Fruit fly (Drosophila melanogaster) whole organism, embryonic: ENCODE results near the gene Nf-YC.

Source experiments
- ATbp ChIP-seq: fragments of 200-800 bp; sonication (Bioruptor generic); optimal IDR thresholded peaks from 2 replicates; lab custom pipeline; 2017; ENCODE audit warnings: missing biosample characterization, mild to moderate bottlenecking, missing genetic modification characterization, missing genetic modification reagents
- Bdp1 ChIP-seq: fragments of 200-800 bp; sonication (Bioruptor generic); optimal IDR thresholded peaks from 3 replicates; lab custom pipeline; 2016; ENCODE audit warnings: missing biosample characterization, missing genetic modification characterization
- BtbVII ChIP-seq: fragments of 200-800 bp; sonication (Bioruptor generic); optimal IDR thresholded peaks from 3 replicates; lab custom pipeline; 2017; ENCODE audit warnings: missing biosample characterization, mild to moderate bottlenecking, missing genetic modification characterization
- CG10274 ChIP-seq: fragments of 200-800 bp; sonication (Bioruptor generic); optimal IDR thresholded peaks from 3 replicates; lab custom pipeline; 2017; ENCODE audit warnings: missing biosample characterization, mild to moderate bottlenecking, missing genetic modification characterization
- CG10431 ChIP-seq: fragments of 200-800 bp; sonication (Bioruptor generic); optimal IDR thresholded peaks from 3 replicates; lab custom pipeline; 2018; ENCODE audit warnings: missing biosample characterization, mild to moderate bottlenecking, missing genetic modification characterization
- CG11560 ChIP-seq: fragments of 200-800 bp; sonication (Bioruptor generic); IDR thresholded peaks from 3 replicates; pipeline ENCODE4 v1.3.6; 2022; ENCODE audit warnings: missing biosample characterization, missing genetic modification characterization
- CG12104 ChIP-seq: fragments of 200-800 bp; sonication (Bioruptor generic); optimal IDR thresholded peaks from 3 replicates; lab custom pipeline; 2016; ENCODE audit warnings: missing biosample characterization, missing genetic modification characterization
- CG12391 ChIP-seq: fragments of 200-800 bp; sonication (Bioruptor generic); optimal IDR thresholded peaks from 3 replicates; lab custom pipeline; 2018; ENCODE audit warnings: missing biosample characterization, mild to moderate bottlenecking, missing genetic modification characterization, moderate library complexity
- CG13287 ChIP-seq: fragments of 200-800 bp; sonication (Bioruptor generic); IDR thresholded peaks from 2 replicates; pipeline ENCODE4 v1.3.6; 2022; ENCODE audit warnings: missing biosample characterization, missing genetic modification characterization; ENCODE audit not compliant: partially characterized antibody
- CG1603 ChIP-seq: fragments of 200-800 bp; sonication (Bioruptor generic); optimal IDR thresholded peaks from 2 replicates; lab custom pipeline; 2019; ENCODE audit warnings: missing biosample characterization, mild to moderate bottlenecking, missing genetic modification characterization, moderate library complexity
- CG16863 ChIP-seq: fragments of 200-800 bp; sonication (Bioruptor generic); optimal IDR thresholded peaks from 3 replicates; lab custom pipeline; 2016; ENCODE audit warnings: missing biosample characterization, missing genetic modification characterization
- CG17385 ChIP-seq: fragments of 200-800 bp; sonication (Bioruptor generic); optimal IDR thresholded peaks from 3 replicates; lab custom pipeline; 2018; ENCODE audit warnings: missing biosample characterization, mild to moderate bottlenecking, missing genetic modification characterization
- CG17829 ChIP-seq: fragments of 200-800 bp; optimal IDR thresholded peaks from 2 replicates; lab custom pipeline; 2019; ENCODE audit warnings: missing biosample characterization, mild to moderate bottlenecking, missing genetic modification characterization, moderate library complexity
- CG2129 ChIP-seq: fragments of 200-800 bp; sonication (Bioruptor generic); IDR thresholded peaks from 2 replicates; pipeline ENCODE4 v1.3.6; 2022; ENCODE audit warnings: missing biosample characterization, missing genetic modification characterization; ENCODE audit not compliant: partially characterized antibody
- CG30431 ChIP-seq: fragments of 200-800 bp; sonication (Bioruptor generic); optimal IDR thresholded peaks from 2 replicates; lab custom pipeline; 2017; ENCODE audit warnings: missing biosample characterization, missing genetic modification characterization
- CG3065 ChIP-seq: fragments of 200-800 bp; sonication (Bioruptor generic); optimal IDR thresholded peaks from 2 replicates; lab custom pipeline; 2016; ENCODE audit warnings: missing biosample characterization, missing genetic modification characterization
- CG31441 ChIP-seq: fragments of 200-800 bp; sonication (Bioruptor generic); IDR thresholded peaks from 2 replicates; pipeline ENCODE4 v1.3.6; 2022; ENCODE audit warnings: missing biosample characterization, missing genetic modification characterization
- CG32772 ChIP-seq: fragments of 200-800 bp; sonication (Bioruptor generic); IDR thresholded peaks from 2 replicates; pipeline ENCODE4 v1.3.6; 2022; ENCODE audit warnings: missing biosample characterization, missing genetic modification characterization
- CG4404 ChIP-seq: fragments of 200-800 bp; sonication (Bioruptor generic); IDR thresholded peaks from 2 replicates; pipeline ENCODE4 v1.3.6; 2022; ENCODE audit warnings: missing biosample characterization, missing genetic modification characterization
- CG6175 ChIP-seq: fragments of 200-800 bp; sonication (Bioruptor generic); IDR thresholded peaks from 3 replicates; pipeline ENCODE4 v1.3.6; 2022; ENCODE audit warnings: missing biosample characterization, missing genetic modification characterization
- CG6683 ChIP-seq: fragments of 200-800 bp; sonication (Bioruptor generic); optimal IDR thresholded peaks from 2 replicates; lab custom pipeline; 2017; ENCODE audit warnings: missing biosample characterization, mild to moderate bottlenecking, missing genetic modification characterization, missing genetic modification reagents
- CG6689 ChIP-seq: fragments of 200-800 bp; sonication (Bioruptor generic); IDR thresholded peaks from 2 replicates; pipeline ENCODE4 v1.3.6; 2022; ENCODE audit warnings: missing biosample characterization, missing genetic modification characterization
- CG7963 ChIP-seq: fragments of 200-800 bp; sonication (Bioruptor generic); IDR thresholded peaks from 3 replicates; pipeline ENCODE4 v1.3.6; 2022; ENCODE audit warnings: missing biosample characterization, missing genetic modification characterization; ENCODE audit not compliant: partially characterized antibody
- CG8089 ChIP-seq: fragments of 200-800 bp; sonication (Bioruptor generic); optimal IDR thresholded peaks from 3 replicates; lab custom pipeline; 2016; ENCODE audit warnings: missing biosample characterization, missing genetic modification characterization
- CG8944 ChIP-seq: fragments of 200-800 bp; sonication (Bioruptor generic); optimal IDR thresholded peaks from 3 replicates; lab custom pipeline; 2016; ENCODE audit warnings: missing biosample characterization, missing genetic modification characterization
- CG9932 ChIP-seq: fragments of 200-800 bp; sonication (Bioruptor generic); IDR thresholded peaks from 2 replicates; pipeline ENCODE4 v1.3.6; 2022; ENCODE audit warnings: missing biosample characterization, missing genetic modification characterization
- D19A ChIP-seq: fragments of 200-800 bp; optimal IDR thresholded peaks from 3 replicates; lab custom pipeline; 2019; ENCODE audit warnings: missing biosample characterization, mild to moderate bottlenecking, missing genetic modification characterization, moderate library complexity
- Dref ChIP-seq: fragments of 200-800 bp; sonication (Bioruptor generic); IDR thresholded peaks from 2 replicates; pipeline ENCODE4 v1.3.6; 2022; ENCODE audit warnings: missing biosample characterization, missing genetic modification characterization
- E2f1 ChIP-seq: fragments of 200-800 bp; sonication (Bioruptor generic); IDR thresholded peaks from 2 replicates; pipeline ENCODE4 v1.3.6; 2022; ENCODE audit warnings: missing biosample characterization, missing genetic modification characterization
- Fer3 ChIP-seq: fragments of 200-800 bp; sonication (Bioruptor generic); optimal IDR thresholded peaks from 2 replicates; lab custom pipeline; 2018; ENCODE audit warnings: missing biosample characterization, mild to moderate bottlenecking, missing genetic modification characterization, moderate library complexity
- HHEX ChIP-seq: fragments of 200-800 bp; sonication (Bioruptor generic); optimal IDR thresholded peaks from 3 replicates; lab custom pipeline; 2017; ENCODE audit warnings: missing biosample characterization, mild to moderate bottlenecking, missing genetic modification characterization, missing genetic modification reagents
- Mad ChIP-seq: fragments of 200-800 bp; sonication (Bioruptor generic); optimal IDR thresholded peaks from 2 replicates; lab custom pipeline; 2016; ENCODE audit warnings: missing biosample characterization, missing genetic modification characterization
- Neu2 ChIP-seq: fragments of 200-800 bp; sonication (Bioruptor generic); optimal IDR thresholded peaks from 3 replicates; lab custom pipeline; 2016; ENCODE audit warnings: missing biosample characterization, missing genetic modification characterization, borderline replicate concordance
- Nf-YB ChIP-seq: fragments of 200-800 bp; sonication (Bioruptor generic); optimal IDR thresholded peaks from 3 replicates; lab custom pipeline; 2019; ENCODE audit warnings: missing biosample characterization, mild to moderate bottlenecking, missing genetic modification characterization, moderate library complexity
- Xbp1 ChIP-seq: fragments of 200-800 bp; sonication (Bioruptor generic); optimal IDR thresholded peaks from 3 replicates; lab custom pipeline; 2016; ENCODE audit warnings: missing biosample characterization, mild to moderate bottlenecking, missing genetic modification characterization
- YL-1 ChIP-seq: fragments of 200-800 bp; sonication (Bioruptor generic); optimal IDR thresholded peaks from 3 replicates; lab custom pipeline; 2017; ENCODE audit warnings: missing biosample characterization, mild to moderate bottlenecking, missing genetic modification characterization
- ash1 ChIP-seq: fragments of 200-800 bp; sonication (Bioruptor generic); optimal IDR thresholded peaks from 2 replicates; lab custom pipeline; 2018; ENCODE audit warnings: missing biosample characterization, mild to moderate bottlenecking, missing genetic modification characterization
- az2 ChIP-seq: fragments of 200-800 bp; sonication (Bioruptor generic); optimal IDR thresholded peaks from 3 replicates; lab custom pipeline; 2016; ENCODE audit warnings: missing biosample characterization, missing genetic modification characterization
- bcd ChIP-seq: fragments of 200-800 bp; sonication (Bioruptor generic); optimal IDR thresholded peaks from 2 replicates; lab custom pipeline; 2017; ENCODE audit warnings: missing biosample characterization, mild to moderate bottlenecking, missing genetic modification characterization
- bsh ChIP-seq, 2 experiments: fragments of 200-800 bp; sonication (Bioruptor generic); optimal IDR thresholded peaks; 2 replicates each; lab custom pipeline; 2017 to 2018; ENCODE audit warnings: mild to moderate bottlenecking in 2 of 2, missing biosample characterization in 2 of 2, missing genetic modification characterization in 2 of 2, moderate library complexity in 1 of 2
- en ChIP-seq: fragments of 200-800 bp; sonication (Bioruptor generic); optimal IDR thresholded peaks from 2 replicates; lab custom pipeline; 2016; ENCODE audit warnings: missing biosample characterization, missing genetic modification characterization
- gcm ChIP-seq: fragments of 200-800 bp; sonication (Bioruptor generic); optimal IDR thresholded peaks from 2 replicates; lab custom pipeline; 2019; ENCODE audit warnings: missing biosample characterization, mild to moderate bottlenecking, missing genetic modification characterization, moderate library complexity
- hkb ChIP-seq, 2 experiments: fragments of 200-800 bp in 1 of 2; fragments of >200 bp in 1 of 2; sonication (Bioruptor generic) in 1 of 2; IDR thresholded peaks in 1 of 2; optimal IDR thresholded peaks in 1 of 2; 2 replicates each; pipeline versions ENCODE4 v1.3.6 to Lab custom; 2017 to 2022; ENCODE audit warnings: missing biosample characterization in 1 of 2, missing genetic modification characterization in 1 of 2
- kah ChIP-seq: fragments of 200-800 bp; sonication (Bioruptor generic); optimal IDR thresholded peaks from 2 replicates; lab custom pipeline; 2018; ENCODE audit warnings: missing biosample characterization, mild to moderate bottlenecking, missing genetic modification characterization
- nerfin-2 ChIP-seq: fragments of 200-800 bp; sonication (Bioruptor generic); IDR thresholded peaks from 2 replicates; pipeline ENCODE4 v1.3.6; 2022; ENCODE audit warnings: missing biosample characterization, missing genetic modification characterization; ENCODE audit not compliant: partially characterized antibody
- sna ChIP-seq: fragments of 200-800 bp; sonication (Bioruptor generic); IDR thresholded peaks from 2 replicates; pipeline ENCODE4 v1.3.6; 2022; ENCODE audit warnings: missing biosample characterization, missing genetic modification characterization; ENCODE audit not compliant: partially characterized antibody
- tio ChIP-seq: fragments of 200-800 bp; sonication (Bioruptor generic); optimal IDR thresholded peaks from 2 replicates; lab custom pipeline; 2017; ENCODE audit warnings: missing biosample characterization, missing genetic modification characterization, inconsistent platforms
- tx ChIP-seq: fragments of 200-800 bp; sonication (Bioruptor generic); optimal IDR thresholded peaks from 2 replicates; lab custom pipeline; 2016; ENCODE audit warnings: missing biosample characterization, missing genetic modification characterization
- wdn ChIP-seq: fragments of 200-800 bp; sonication (Bioruptor generic); IDR thresholded peaks from 2 replicates; pipeline ENCODE4 v1.3.6; 2022; ENCODE audit warnings: missing biosample characterization, missing genetic modification characterization
- zf30C ChIP-seq: fragments of 200-800 bp; sonication (Bioruptor generic); optimal IDR thresholded peaks from 3 replicates; lab custom pipeline; 2018; ENCODE audit warnings: missing biosample characterization, mild to moderate bottlenecking, missing genetic modification characterization

The Nf-YC gene

DNA sequence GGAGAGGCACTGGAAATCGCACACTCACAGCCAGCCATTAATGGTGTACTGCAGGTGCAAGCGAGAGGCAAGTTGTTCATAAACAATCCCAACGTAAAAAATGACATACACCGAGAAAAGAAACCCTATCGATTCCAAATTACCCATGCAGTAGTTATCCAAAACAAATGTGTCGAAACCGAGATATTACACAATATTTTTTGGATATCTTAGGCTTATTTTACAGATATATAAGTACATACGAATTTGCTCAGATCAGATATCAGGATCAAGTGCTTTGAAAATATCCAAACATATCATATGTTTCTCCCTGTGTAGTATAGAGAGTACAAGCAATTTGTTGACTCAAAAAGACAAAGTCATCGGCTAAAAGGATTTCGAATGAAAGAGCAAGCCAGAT lies 43.3 kb downstream of the Nf-YC start:
- no peak for TF ChIP-seq ash1 (GFP tag; lab: Kevin White, UChicago)
- peak; percentile 78 for TF ChIP-seq zf30C
- no peak for TF ChIP-seq Neu2
- no peak for TF ChIP-seq Dref (GFP tag; lab: Robert Waterston, UW)
- no peak for TF ChIP-seq wdn (GFP tag; lab: Robert Waterston, UW)
- TF ChIP-seq Xbp1 (GFP tag; lab: Kevin White, UChicago), result no peak
- TF ChIP-seq CG17385 (GFP tag; lab: Kevin White, UChicago), result no peak
- no peak for TF ChIP-seq CG6175
- TF ChIP-seq CG13287 (GFP tag; lab: Robert Waterston, UW), result no peak
- TF ChIP-seq tio (GFP tag; lab: Kevin White, UChicago), result no peak
- no peak for TF ChIP-seq sna (GFP tag; lab: Robert Waterston, UW)
- no peak for TF ChIP-seq CG2129 (GFP tag; lab: Robert Waterston, UW)
- no peak for TF ChIP-seq CG16863 (GFP tag; lab: Kevin White, UChicago)
- TF ChIP-seq YL-1 (GFP tag; lab: Kevin White, UChicago), result no peak
- TF ChIP-seq CG10431 (GFP tag; lab: Kevin White, UChicago), result no peak
- TF ChIP-seq CG8089 (GFP tag; lab: Kevin White, UChicago), result no peak
- no peak for TF ChIP-seq ATbp (GFP tag; lab: Kevin White, UChicago)
- no peak for TF ChIP-seq en
- no peak for TF ChIP-seq HHEX (GFP tag; lab: Kevin White, UChicago)
- no peak for TF ChIP-seq hkb (optimal IDR thresholded peaks at IDR 0.05; lab: Kevin White, UChicago)
- TF ChIP-seq hkb (GFP tag; IDR thresholded peaks at IDR 0.05; lab: Robert Waterston, UW), result no peak
- TF ChIP-seq CG12104, result no peak
- TF ChIP-seq CG12391, result peak; percentile 12
- no peak for TF ChIP-seq Bdp1 (GFP tag; lab: Kevin White, UChicago)
- TF ChIP-seq CG3065, result no peak
- no peak for TF ChIP-seq CG10274 (GFP tag; lab: Kevin White, UChicago)
- TF ChIP-seq CG7963 (GFP tag; lab: Robert Waterston, UW), result no peak
- TF ChIP-seq CG11560 (tag; lab: Robert Waterston, UW), result no peak
- no peak for TF ChIP-seq nerfin-2 (GFP tag; lab: Robert Waterston, UW)
- TF ChIP-seq bcd, result no peak
- peak; percentile 6 for TF ChIP-seq az2 (GFP tag; lab: Kevin White, UChicago)
- TF ChIP-seq gcm, result no peak
- TF ChIP-seq CG32772, result no peak
- TF ChIP-seq kah (GFP tag; lab: Kevin White, UChicago), result no peak
- no peak for TF ChIP-seq CG30431 (GFP tag; lab: Kevin White, UChicago)
- no peak for TF ChIP-seq Nf-YB (GFP tag; lab: Kevin White, UChicago)
- TF ChIP-seq CG31441, result no peak
- TF ChIP-seq CG4404 (GFP tag; lab: Robert Waterston, UW), result peak; percentile 35; the same call in 1 of the 2 replicates
- TF ChIP-seq CG8944, result peak; percentile 15
- peak; percentile 48 for TF ChIP-seq CG1603 (tag; lab: Kevin White, UChicago)
- TF ChIP-seq CG6683 (GFP tag; lab: Kevin White, UChicago), result no peak
- peak; percentile 0 for TF ChIP-seq CG17829 (tag; lab: Kevin White, UChicago)
- TF ChIP-seq E2f1, result no peak
- 0 out of 2 replicates have a peak, but pooled peaks have one; percentile 13 for TF ChIP-seq CG6689 (GFP tag; lab: Robert Waterston, UW)
- TF ChIP-seq CG9932 (GFP tag; lab: Robert Waterston, UW), result no peak
- no peak for TF ChIP-seq D19A
- no peak for TF ChIP-seq Mad (GFP tag; lab: Kevin White, UChicago)
- no peak for TF ChIP-seq BtbVII (GFP tag; lab: Kevin White, UChicago)
- peak; percentile 30 to 70 for TF ChIP-seq bsh (GFP tag; optimal IDR thresholded peaks at IDR 0.05; lab: Kevin White, UChicago)
- TF ChIP-seq tx (GFP tag; lab: Kevin White, UChicago), result no peak
- TF ChIP-seq Fer3 (tag; lab: Kevin White, UChicago), result no peak
